Fruit fly (Drosophila melanogaster) whole organism, pupa: Measurements from ENCODE around the gene CG43093.

Source experiments
- CG10348 ChIP-seq: fragments of 200-800 bp; sonication (Bioruptor generic); IDR thresholded peaks from 2 replicates; pipeline ENCODE4 v1.3.6; 2022; ENCODE audit warnings: missing biosample characterization, missing genetic modification characterization
- CG12605 ChIP-seq: fragments of 200-800 bp; sonication (Bioruptor generic); IDR thresholded peaks from 2 replicates; pipeline ENCODE4 v1.3.6; 2022; ENCODE audit warnings: missing biosample characterization, missing genetic modification characterization
- CG13204 ChIP-seq: fragments of 200-800 bp; sonication (Bioruptor generic); optimal IDR thresholded peaks from 2 replicates; lab custom pipeline; 2018; ENCODE audit warnings: missing biosample characterization, mild to moderate bottlenecking, missing genetic modification characterization, moderate library complexity
- CG14655 ChIP-seq: fragments of 200-800 bp; sonication (Bioruptor generic); optimal IDR thresholded peaks from 3 replicates; lab custom pipeline; 2017; ENCODE audit warnings: mild to moderate bottlenecking, missing biosample characterization, missing genetic modification reagents, missing genetic modification characterization
- CG15710 ChIP-seq: fragments of 200-800 bp; sonication (Bioruptor generic); optimal IDR thresholded peaks from 2 replicates; lab custom pipeline; 2018; ENCODE audit warnings: missing biosample characterization, mild to moderate bottlenecking, missing genetic modification characterization, moderate library complexity
- CG17806 ChIP-seq: fragments of 200-800 bp; sonication (Bioruptor generic); optimal IDR thresholded peaks from 2 replicates; lab custom pipeline; 2018; ENCODE audit warnings: missing biosample characterization, mild to moderate bottlenecking, missing genetic modification characterization, moderate library complexity
- CG32121 ChIP-seq: fragments of 200-800 bp; sonication (Bioruptor generic); IDR thresholded peaks from 2 replicates; pipeline ENCODE4 v1.3.6; 2022; ENCODE audit warnings: missing biosample characterization, missing genetic modification characterization
- CG34367 ChIP-seq: fragments of 200-800 bp; sonication (Bioruptor generic); optimal IDR thresholded peaks from 2 replicates; lab custom pipeline; 2018; ENCODE audit warnings: missing biosample characterization, mild to moderate bottlenecking, missing genetic modification characterization
- CG4496 ChIP-seq: fragments of 200-800 bp; sonication (Bioruptor generic); IDR thresholded peaks from 3 replicates; pipeline ENCODE4 v1.3.6; 2022; ENCODE audit warnings: missing biosample characterization, missing genetic modification characterization
- CG8159 ChIP-seq: fragments of 200-800 bp; sonication (Bioruptor generic); optimal IDR thresholded peaks from 3 replicates; lab custom pipeline; 2018; ENCODE audit warnings: missing biosample characterization, mild to moderate bottlenecking, missing genetic modification characterization, moderate library complexity
- CG8301 ChIP-seq: fragments of 200-800 bp; sonication (Bioruptor generic); optimal IDR thresholded peaks from 2 replicates; lab custom pipeline; 2018; ENCODE audit warnings: missing biosample characterization, mild to moderate bottlenecking, missing genetic modification characterization
- CG9948 ChIP-seq: fragments of 200-800 bp; sonication (Bioruptor generic); optimal IDR thresholded peaks from 2 replicates; lab custom pipeline; 2018; ENCODE audit warnings: missing biosample characterization, mild to moderate bottlenecking, missing genetic modification characterization, moderate library complexity
- D1 ChIP-seq: fragments of 200-800 bp; sonication (Bioruptor generic); optimal IDR thresholded peaks from 2 replicates; lab custom pipeline; 2018; ENCODE audit warnings: missing biosample characterization, mild to moderate bottlenecking, missing genetic modification characterization, moderate library complexity
- EcR ChIP-seq: fragments of 200-800 bp; sonication (Bioruptor generic); optimal IDR thresholded peaks from 3 replicates; lab custom pipeline; 2019; ENCODE audit warnings: missing biosample characterization, missing genetic modification characterization, mild to moderate bottlenecking, moderate library complexity, missing genetic modification reagents
- Ets98B ChIP-seq: fragments of 200-800 bp; sonication (Bioruptor generic); IDR thresholded peaks from 2 replicates; pipeline ENCODE4 v1.3.6; 2022; ENCODE audit warnings: missing biosample characterization, missing genetic modification characterization
- Pif1A ChIP-seq: fragments of 200-800 bp; sonication (Bioruptor generic); optimal IDR thresholded peaks from 3 replicates; lab custom pipeline; 2016; ENCODE audit warnings: missing biosample characterization, missing genetic modification characterization
- Pif1B ChIP-seq: fragments of 200-800 bp; sonication (Bioruptor generic); optimal IDR thresholded peaks from 3 replicates; lab custom pipeline; 2016; ENCODE audit warnings: missing biosample characterization, missing genetic modification characterization
- Snoo ChIP-seq: fragments of 200-800 bp; sonication (Bioruptor generic); optimal IDR thresholded peaks from 3 replicates; lab custom pipeline; 2017; ENCODE audit warnings: missing biosample characterization, mild to moderate bottlenecking, missing genetic modification characterization, inconsistent platforms
- fd96Ca ChIP-seq: fragments of 200-800 bp; sonication (Bioruptor generic); IDR thresholded peaks from 3 replicates; pipeline ENCODE4 v1.3.6; 2022; ENCODE audit warnings: missing biosample characterization, missing genetic modification characterization
- gl ChIP-seq: fragments of 200-800 bp; sonication (Bioruptor generic); optimal IDR thresholded peaks from 2 replicates; lab custom pipeline; 2018; ENCODE audit warnings: missing biosample characterization, mild to moderate bottlenecking, missing genetic modification characterization
- rn ChIP-seq: fragments of 200-800 bp; sonication (Bioruptor generic); IDR thresholded peaks from 2 replicates; pipeline ENCODE4 v1.3.6; 2022; ENCODE audit warnings: missing biosample characterization, missing genetic modification characterization

Gene CG43093

dm6 chr3R:22766072-22766471 is 4.0 kb downstream of the CG43093 start, which contains the start of gene Nepl15:
Gene Nepl15 (minus strand): TSS chr3R:22766172.
- TF ChIP-seq Pif1B (no peak), CG8301 (tag; lab: Kevin White, UChicago) (no peak), D1 (tag; lab: Kevin White, UChicago) (no peak), CG13204 (GFP tag; lab: Kevin White, UChicago) (no peak)

- no peak for TF ChIP-seq CG17806 (tag; lab: Kevin White, UChicago)
- TF ChIP-seq CG9948 (tag; lab: Kevin White, UChicago) = no peak
- TF ChIP-seq Snoo (tag; lab: Kevin White, UChicago) = no peak
- TF ChIP-seq D1 (tag; lab: Kevin White, UChicago) = no peak
Observed at dm6 chr3R:22763587-22763986, 6.5 kb downstream of the CG43093 start, which contains the start of gene Nepl14. Gene Nepl14 (minus strand): TSS chr3R:22763711.

- TF ChIP-seq CG17806 (tag; lab: Kevin White, UChicago) = no peak
- no peak for TF ChIP-seq CG14655
- TF ChIP-seq CG8301 (tag; lab: Kevin White, UChicago) = no peak
- no peak for TF ChIP-seq CG8159 (tag; lab: Kevin White, UChicago)
- no peak for TF ChIP-seq CG4496 (GFP tag; lab: Robert Waterston, UW)
- TF ChIP-seq CG34367 (tag; lab: Kevin White, UChicago) = no peak
- no peak for TF ChIP-seq CG12605 (GFP tag; lab: Robert Waterston, UW)
- TF ChIP-seq CG9948 (tag; lab: Kevin White, UChicago) = no peak
- TF ChIP-seq rn (GFP tag; lab: Robert Waterston, UW) = no peak
- TF ChIP-seq CG15710 = no peak
- TF ChIP-seq Pif1A (GFP tag; lab: Kevin White, UChicago) = no peak
- TF ChIP-seq fd96Ca (GFP tag; lab: Robert Waterston, UW) = no peak
- TF ChIP-seq Ets98B (GFP tag; lab: Robert Waterston, UW) = no peak
- TF ChIP-seq, all 21 proteins: peak for 0
Observed at dm6 chr3R:22760988-22761387, 9.1 kb downstream of the CG43093 start, which contains the start of gene Nepl13. Gene Nepl13 (minus strand): TSS chr3R:22761076.

dm6 chr3R:22757117-22757516 is 13.0 kb downstream of the CG43093 start:
- TF ChIP-seq Snoo (tag; lab: Kevin White, UChicago) = no peak

dm6 chr3R:22756289-22756688 is 13.8 kb downstream of the CG43093 start:
- TF ChIP-seq gl (no peak), fd96Ca (GFP tag; lab: Robert Waterston, UW) (peak; percentile 39; the same call in 1 of the 3 replicates), CG34367 (tag; lab: Kevin White, UChicago) (no peak), CG12605 (GFP tag; lab: Robert Waterston, UW) (no peak), CG8301 (tag; lab: Kevin White, UChicago) (no peak), CG9948 (tag; lab: Kevin White, UChicago) (no peak), CG32121 (peak; percentile 29; the same call in 1 of the 2 replicates), CG4496 (GFP tag; lab: Robert Waterston, UW) (peak; percentile 59; the same call in 1 of the 3 replicates), D1 (tag; lab: Kevin White, UChicago) (no peak), Snoo (tag; lab: Kevin White, UChicago) (no peak), rn (GFP tag; lab: Robert Waterston, UW) (no peak), CG15710 (no peak), CG17806 (tag; lab: Kevin White, UChicago) (no peak), CG13204 (GFP tag; lab: Kevin White, UChicago) (no peak), Pif1B (no peak), Ets98B (GFP tag; lab: Robert Waterston, UW) (no peak), EcR (GFP tag; lab: Kevin White, UChicago) (no peak), CG10348 (GFP tag; lab: Robert Waterston, UW) (no peak), CG14655 (no peak), Pif1A (GFP tag; lab: Kevin White, UChicago) (no peak)

- TF ChIP-seq CG8159 (tag; lab: Kevin White, UChicago) (no peak), Ets98B (GFP tag; lab: Robert Waterston, UW) (peak; percentile 7; the same call in 1 of the 2 replicates)
Observed at dm6 chr3R:22755187-22755777, 14.8 kb downstream of the CG43093 start.

dm6 chr3R:22753895-22754774 is 16.0 kb downstream of the CG43093 start:
- no peak for TF ChIP-seq CG9948 (tag; lab: Kevin White, UChicago)
- no peak for TF ChIP-seq Pif1A (GFP tag; lab: Kevin White, UChicago)
- no peak for TF ChIP-seq gl
- TF ChIP-seq CG13204 (GFP tag; lab: Kevin White, UChicago) = peak; percentile 92
- TF ChIP-seq CG14655 = peak; percentile 58
- peak; percentile 53; the same call in 1 of the 3 replicates for TF ChIP-seq fd96Ca (GFP tag; lab: Robert Waterston, UW)
- TF ChIP-seq Pif1B = no peak
- peak; percentile 57; the same call in 1 of the 2 replicates for TF ChIP-seq CG32121
- no peak for TF ChIP-seq CG10348 (GFP tag; lab: Robert Waterston, UW)
- TF ChIP-seq CG4496 (GFP tag; lab: Robert Waterston, UW) = peak; percentile 57
- no peak for TF ChIP-seq EcR (GFP tag; lab: Kevin White, UChicago)
- peak; percentile 37 for TF ChIP-seq CG8301 (tag; lab: Kevin White, UChicago)
- TF ChIP-seq CG12605 (GFP tag; lab: Robert Waterston, UW) = peak; percentile 40
- no peak for TF ChIP-seq Snoo (tag; lab: Kevin White, UChicago)
- no peak for TF ChIP-seq D1 (tag; lab: Kevin White, UChicago)
- TF ChIP-seq rn (GFP tag; lab: Robert Waterston, UW) = no peak
- TF ChIP-seq CG8159 (tag; lab: Kevin White, UChicago) = no peak
- peak; percentile 65 for TF ChIP-seq Ets98B (GFP tag; lab: Robert Waterston, UW)
